Worm (Caenorhabditis elegans): ENCODE results near the gene srbc-26.

srbc-26 gene

DNA sequence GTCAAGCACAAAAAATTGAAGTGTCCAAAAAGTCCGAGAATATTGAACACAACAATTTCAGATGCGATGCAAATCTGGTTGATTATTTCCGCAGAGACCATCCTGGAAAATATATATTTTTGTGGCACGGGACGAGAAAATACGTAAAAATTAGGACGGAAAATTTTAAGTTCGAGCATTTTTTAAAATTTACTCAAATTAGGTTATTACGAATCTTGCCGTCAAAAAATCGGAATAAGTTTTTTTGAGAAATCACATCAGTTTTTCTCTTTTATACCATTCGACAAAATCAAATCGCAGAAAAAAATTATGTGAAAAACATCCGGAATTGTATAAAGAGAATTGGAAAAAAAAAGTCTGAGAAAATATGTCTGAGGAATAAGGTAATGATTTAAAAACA is 6.3 kb downstream of the srbc-26 start, which contains the start of gene srsx-1:
srsx-1 (minus strand) TSS at position 101 of the 400 bp plus-strand sequence.
- no peak for TF ChIP-seq elt-1 (tag; optimal IDR thresholded peaks at IDR 0.05; ENCODE audit: borderline replicate concordance, insufficient read depth)
- TF ChIP-seq M03D4.4 (tag; optimal IDR thresholded peaks at IDR 0.05): no peak
- TF ChIP-seq ceh-83 (GFP tag; optimal IDR thresholded peaks at IDR 0.05): no peak
- TF ChIP-seq nhr-2 (tag; optimal IDR thresholded peaks at IDR 0.05): no peak
- no peak for TF ChIP-seq mep-1 (tag; optimal IDR thresholded peaks at IDR 0.05)
- no peak for TF ChIP-seq drap-1 (GFP tag; optimal IDR thresholded peaks at IDR 0.05)
- TF ChIP-seq unc-39 (tag; optimal IDR thresholded peaks at IDR 0.05): no peak
- TF ChIP-seq ces-1 (GFP tag; optimal IDR thresholded peaks at IDR 0.05): no peak
- TF ChIP-seq flh-1 (GFP tag; optimal IDR thresholded peaks at IDR 0.05): no peak
- TF ChIP-seq ceh-43 (GFP tag; optimal IDR thresholded peaks at IDR 0.05): no peak
- TF ChIP-seq cnd-1 (tag; optimal IDR thresholded peaks at IDR 0.05): no peak
- TF ChIP-seq ceh-39 (tag; optimal IDR thresholded peaks at IDR 0.05): no peak
- TF ChIP-seq snpc-4 (tag; optimal IDR thresholded peaks at IDR 0.05): no peak
- no peak for TF ChIP-seq nhr-12 (tag; optimal IDR thresholded peaks at IDR 0.05)
- no peak for TF ChIP-seq nhr-76 (tag; optimal IDR thresholded peaks at IDR 0.05)
- no peak for TF ChIP-seq tbx-8 (GFP tag; optimal IDR thresholded peaks at IDR 0.05)
- no peak for TF ChIP-seq ztf-11 (tag; optimal IDR thresholded peaks at IDR 0.05)
- no peak for TF ChIP-seq zip-8 (tag; optimal IDR thresholded peaks at IDR 0.05)

DNA sequence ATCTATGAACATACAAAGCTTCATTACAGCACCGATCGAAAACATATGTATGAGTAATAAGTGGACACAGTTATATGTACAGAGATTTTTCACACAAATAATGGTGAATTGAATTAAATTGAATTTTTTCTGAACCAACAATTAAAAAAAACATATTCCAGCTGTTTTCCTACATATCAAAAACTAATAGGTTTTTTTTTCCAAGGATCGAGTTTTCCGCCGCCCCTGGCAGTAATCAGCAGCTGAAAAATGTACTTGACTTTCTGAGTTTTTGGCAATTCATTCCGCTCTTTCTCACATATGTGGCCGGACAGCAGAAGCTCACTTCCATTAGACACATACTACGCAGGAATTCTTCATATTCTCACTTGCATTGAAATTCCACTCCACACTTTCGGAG is 6.8 kb downstream of the srbc-26 start, which contains the start of gene srh-174:
srh-174 (plus strand) TSS at position 301 of the 400 bp plus-strand sequence.
- TF ChIP-seq mls-2 (tag; optimal IDR thresholded peaks at IDR 0.05) (no peak), sem-2 (GFP tag; optimal IDR thresholded peaks at IDR 0.05) (no peak), tbx-8 (GFP tag; optimal IDR thresholded peaks at IDR 0.05) (no peak), zip-8 (tag; optimal IDR thresholded peaks at IDR 0.05) (no peak), nhr-28 (tag; optimal IDR thresholded peaks at IDR 0.05) (no peak), cnd-1 (tag; optimal IDR thresholded peaks at IDR 0.05) (no peak), nhr-76 (tag; optimal IDR thresholded peaks at IDR 0.05) (no peak), pha-4 (tag; optimal IDR thresholded peaks at IDR 0.05) (no peak), ceh-83 (GFP tag; optimal IDR thresholded peaks at IDR 0.05) (no peak), M03D4.4 (tag; optimal IDR thresholded peaks at IDR 0.05) (no peak), lin-13 (tag; optimal IDR thresholded peaks at IDR 0.05) (no peak), unc-120 (tag; optimal IDR thresholded peaks at IDR 0.05; ENCODE audit: poor library complexity, severe bottlenecking) (no peak), mep-1 (tag; optimal IDR thresholded peaks at IDR 0.05) (no peak), nhr-2 (tag; optimal IDR thresholded peaks at IDR 0.05) (no peak), nhr-237 (tag; optimal IDR thresholded peaks at IDR 0.05) (no peak), mab-5 (tag; optimal IDR thresholded peaks at IDR 0.05) (no peak), bed-3 (GFP tag; optimal IDR thresholded peaks at IDR 0.05) (no peak), lin-32 (GFP tag; optimal IDR thresholded peaks at IDR 0.05) (no peak), drap-1 (GFP tag; optimal IDR thresholded peaks at IDR 0.05) (no peak)

DNA sequence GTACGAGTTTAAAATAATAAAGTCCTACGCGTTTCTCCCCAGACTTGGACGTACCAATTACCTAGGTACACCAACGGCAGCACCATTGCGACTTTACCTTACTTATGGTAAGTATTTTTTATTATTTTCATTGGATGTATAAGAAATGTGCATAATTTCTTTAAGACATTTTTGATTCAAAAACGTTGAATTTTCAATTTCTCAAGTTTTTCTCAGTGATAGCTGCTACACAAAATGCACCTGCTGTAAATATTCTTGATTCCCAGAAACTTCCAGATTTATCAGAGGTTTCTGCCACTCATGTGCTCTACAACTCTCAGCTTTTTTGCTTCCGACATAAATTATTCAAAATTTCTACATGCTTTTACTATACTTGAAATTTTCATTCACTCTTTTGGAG is 10.4 kb downstream of the srbc-26 start, which contains the start of gene srh-159:
srh-159 (plus strand) TSS at position 301 of the 400 bp plus-strand sequence.
- TF ChIP-seq lsy-2 (tag; optimal IDR thresholded peaks at IDR 0.05) (no peak), pha-4 (tag; optimal IDR thresholded peaks at IDR 0.05) (no peak), ztf-11 (tag; optimal IDR thresholded peaks at IDR 0.05) (no peak), tbx-8 (GFP tag; optimal IDR thresholded peaks at IDR 0.05) (no peak), snpc-4 (tag; optimal IDR thresholded peaks at IDR 0.05) (no peak), ces-1 (GFP tag; optimal IDR thresholded peaks at IDR 0.05) (no peak), ham-2 (GFP tag; optimal IDR thresholded peaks at IDR 0.05) (no peak), hlh-1 (tag; optimal IDR thresholded peaks at IDR 0.05) (no peak), flh-1 (GFP tag; optimal IDR thresholded peaks at IDR 0.05) (no peak), sptf-1 (tag; optimal IDR thresholded peaks at IDR 0.05) (no peak), blmp-1 (tag; optimal IDR thresholded peaks at IDR 0.05) (no peak), lin-32 (GFP tag; optimal IDR thresholded peaks at IDR 0.05) (no peak), mab-5 (tag; optimal IDR thresholded peaks at IDR 0.05) (no peak), lin-13 (tag; optimal IDR thresholded peaks at IDR 0.05) (no peak), unc-39 (tag; optimal IDR thresholded peaks at IDR 0.05) (no peak), nhr-2 (tag; optimal IDR thresholded peaks at IDR 0.05) (no peak), nhr-237 (tag; optimal IDR thresholded peaks at IDR 0.05) (no peak)

DNA sequence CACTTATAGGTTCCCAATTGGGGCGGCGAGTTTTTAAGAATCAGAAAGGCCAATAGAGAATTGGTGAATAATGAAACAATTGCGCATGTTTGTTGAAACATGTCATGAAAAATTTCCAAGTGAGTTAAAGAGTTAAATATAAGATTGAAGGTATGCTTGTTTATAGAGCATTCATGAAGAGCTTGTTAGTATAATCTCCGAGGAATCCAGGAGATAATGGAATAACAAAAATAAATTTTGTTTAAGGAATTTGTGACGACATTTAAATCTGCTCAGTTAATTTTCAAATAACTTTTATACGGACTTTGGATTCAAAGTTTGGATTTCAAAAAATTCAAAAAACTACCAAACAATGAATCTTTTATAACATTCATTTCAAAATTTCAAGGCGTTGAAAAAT is 18.7 kb downstream of the srbc-26 start, which contains the start of gene str-199:
str-199 (minus strand) TSS at position 101 of the 400 bp plus-strand sequence.
- no peak for TF ChIP-seq ceh-83 (GFP tag; optimal IDR thresholded peaks at IDR 0.05)
- TF ChIP-seq nhr-76 (tag; optimal IDR thresholded peaks at IDR 0.05): no peak
- TF ChIP-seq zip-8 (tag; optimal IDR thresholded peaks at IDR 0.05): no peak
- no peak for TF ChIP-seq mep-1 (tag; optimal IDR thresholded peaks at IDR 0.05)
- no peak for TF ChIP-seq lin-32 (GFP tag; optimal IDR thresholded peaks at IDR 0.05)
- no peak for TF ChIP-seq unc-39 (tag; optimal IDR thresholded peaks at IDR 0.05)
- TF ChIP-seq M03D4.4 (tag; optimal IDR thresholded peaks at IDR 0.05): no peak
- TF ChIP-seq elt-3 (tag; optimal IDR thresholded peaks at IDR 0.05): no peak
- no peak for TF ChIP-seq ham-2 (GFP tag; optimal IDR thresholded peaks at IDR 0.05)
- TF ChIP-seq hlh-1 (tag; optimal IDR thresholded peaks at IDR 0.05): no peak
- no peak for TF ChIP-seq pha-4 (tag; optimal IDR thresholded peaks at IDR 0.05)
- no peak for TF ChIP-seq ces-1 (GFP tag; optimal IDR thresholded peaks at IDR 0.05)
- no peak for TF ChIP-seq elt-1 (tag; optimal IDR thresholded peaks at IDR 0.05; ENCODE audit: borderline replicate concordance, insufficient read depth)
- TF ChIP-seq unc-62 (GFP tag; optimal IDR thresholded peaks at IDR 0.05): no peak
- no peak for TF ChIP-seq flh-1 (GFP tag; optimal IDR thresholded peaks at IDR 0.05)
- TF ChIP-seq mls-2 (tag; optimal IDR thresholded peaks at IDR 0.05): no peak
- TF ChIP-seq lsy-2 (tag; optimal IDR thresholded peaks at IDR 0.05): no peak

Measured in whole organism, mixed stage, embryonic.